Worm (Caenorhabditis elegans): ENCODE data around the gene F42C5.4.

The F42C5.4 gene

DNA sequence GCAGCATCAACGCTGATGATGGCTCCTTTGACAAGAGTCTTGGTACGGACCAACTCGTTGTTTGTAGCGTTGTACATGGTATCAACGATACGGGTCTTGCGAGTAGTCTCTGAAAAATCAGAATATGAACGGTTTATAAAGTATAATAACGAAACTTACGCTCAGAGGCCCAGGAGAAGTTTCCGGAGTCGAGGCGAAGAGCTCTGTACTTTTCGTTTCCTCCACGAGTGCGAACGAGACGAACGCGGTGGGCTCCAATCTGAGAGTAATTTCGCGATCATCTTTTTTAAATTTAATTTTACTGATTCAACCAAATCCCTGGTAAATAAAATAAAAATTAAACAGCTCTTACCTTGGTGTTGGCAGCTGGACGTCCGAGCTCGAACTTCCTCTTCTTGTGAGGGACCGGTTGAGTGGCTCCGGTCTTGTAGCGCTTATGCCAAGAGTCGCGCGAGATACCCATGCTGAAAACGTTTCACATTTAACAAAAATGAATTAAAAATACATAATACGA is 21.5 kb upstream of the F42C5.4 start, which contains the start of gene rps-8:
rps-8 (minus strand) TSS at position 464 of the 514 bp plus-strand sequence.
- TF ChIP-seq mbf-1 (tag; optimal IDR thresholded peaks at IDR 0.05) (no peak), ceh-16 (tag; optimal IDR thresholded peaks at IDR 0.05) (no peak), peb-1 (tag; optimal IDR thresholded peaks at IDR 0.05) (no peak), Y55F3AM.14 (GFP tag; optimal IDR thresholded peaks at IDR 0.05) (no peak), elt-3 (tag; optimal IDR thresholded peaks at IDR 0.05) (no peak), lin-11 (tag; optimal IDR thresholded peaks at IDR 0.05) (no peak), nhr-237 (tag; optimal IDR thresholded peaks at IDR 0.05) (no peak), lin-13 (GFP tag; optimal IDR thresholded peaks at IDR 0.05) (no peak)

DNA sequence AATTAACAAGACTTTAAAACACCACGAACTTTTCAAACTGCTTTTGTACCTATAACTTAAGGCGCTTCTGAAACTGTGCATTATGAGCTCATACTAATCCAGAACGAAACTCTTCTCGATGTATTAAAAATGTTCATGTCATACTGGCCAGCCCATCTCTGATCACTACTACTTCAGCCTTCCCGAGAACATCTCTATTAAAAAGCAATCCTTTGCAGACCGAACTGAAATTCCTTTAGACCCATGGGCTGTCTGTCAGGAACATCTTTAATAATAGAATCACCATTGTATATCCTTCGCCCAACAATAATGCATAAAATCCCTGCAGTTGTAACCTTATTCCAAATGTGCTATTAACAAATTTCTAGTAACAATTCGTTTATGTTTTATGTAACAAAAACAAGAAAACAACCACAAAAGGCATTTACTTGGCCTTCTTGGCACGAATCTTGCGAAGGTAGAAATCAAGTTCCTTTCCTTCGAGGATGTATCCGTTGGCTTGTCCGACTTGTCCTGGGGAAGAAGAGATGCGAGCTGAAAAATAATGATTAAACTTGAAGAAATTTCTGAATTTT is 20.8 kb upstream of the F42C5.4 start:
- TF ChIP-seq mab-5 (tag; optimal IDR thresholded peaks at IDR 0.05) (no peak), unc-55 (GFP tag; optimal IDR thresholded peaks at IDR 0.05) (no peak), sem-4 (tag; optimal IDR thresholded peaks at IDR 0.05) (no peak), nhr-129 (tag; optimal IDR thresholded peaks at IDR 0.05) (no peak), unc-39 (tag; optimal IDR thresholded peaks at IDR 0.05) (no peak), alr-1 (tag; optimal IDR thresholded peaks at IDR 0.05) (no peak), unc-62 (GFP tag; optimal IDR thresholded peaks at IDR 0.05) (no peak), lin-13 (GFP tag; optimal IDR thresholded peaks at IDR 0.05) (no peak), nhr-21 (tag; optimal IDR thresholded peaks at IDR 0.05) (no peak), nhr-6 (tag; optimal IDR thresholded peaks at IDR 0.05) (no peak), ama-1 (optimal IDR thresholded peaks at IDR 0.05) (no peak), lin-11 (tag; optimal IDR thresholded peaks at IDR 0.05) (no peak), ceh-16 (tag; optimal IDR thresholded peaks at IDR 0.05) (no peak)

DNA sequence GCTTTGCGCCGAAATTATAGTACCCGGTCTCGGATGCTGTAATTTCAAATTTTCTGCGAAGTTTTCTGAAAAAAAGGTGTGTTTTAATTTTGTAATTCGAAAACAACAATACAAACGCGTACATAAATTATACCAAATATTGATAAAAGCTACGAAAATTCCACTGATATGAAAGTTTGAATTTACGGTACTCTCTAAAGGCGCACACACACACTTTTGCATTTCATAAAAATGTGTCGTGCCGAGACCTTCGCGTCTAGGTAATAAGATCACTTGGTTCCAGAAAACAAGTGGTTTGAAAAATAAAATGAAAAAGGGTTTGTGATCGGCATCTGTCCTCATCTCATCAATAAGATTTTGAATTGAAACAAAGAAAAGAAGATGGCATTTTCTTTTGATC is 18.9 kb upstream of the F42C5.4 start:
- TF ChIP-seq dmd-4 (tag; optimal IDR thresholded peaks at IDR 0.05) (no peak), lsy-2 (tag; optimal IDR thresholded peaks at IDR 0.05) (no peak), R02D3.7 (tag; optimal IDR thresholded peaks at IDR 0.05) (no peak), peb-1 (tag; optimal IDR thresholded peaks at IDR 0.05) (no peak), unc-55 (GFP tag; optimal IDR thresholded peaks at IDR 0.05) (no peak), nhr-25 (tag; optimal IDR thresholded peaks at IDR 0.05) (no peak), lin-11 (tag; optimal IDR thresholded peaks at IDR 0.05) (no peak), blmp-1 (tag; optimal IDR thresholded peaks at IDR 0.05; ENCODE audit: insufficient read depth) (no peak), mbf-1 (tag; optimal IDR thresholded peaks at IDR 0.05) (no peak), snpc-4 (tag; optimal IDR thresholded peaks at IDR 0.05) (no peak), zag-1 (tag; optimal IDR thresholded peaks at IDR 0.05) (no peak), ztf-4 (tag; optimal IDR thresholded peaks at IDR 0.05) (no peak), nhr-21 (tag; optimal IDR thresholded peaks at IDR 0.05) (no peak), ztf-11 (tag; optimal IDR thresholded peaks at IDR 0.05) (no peak)

DNA sequence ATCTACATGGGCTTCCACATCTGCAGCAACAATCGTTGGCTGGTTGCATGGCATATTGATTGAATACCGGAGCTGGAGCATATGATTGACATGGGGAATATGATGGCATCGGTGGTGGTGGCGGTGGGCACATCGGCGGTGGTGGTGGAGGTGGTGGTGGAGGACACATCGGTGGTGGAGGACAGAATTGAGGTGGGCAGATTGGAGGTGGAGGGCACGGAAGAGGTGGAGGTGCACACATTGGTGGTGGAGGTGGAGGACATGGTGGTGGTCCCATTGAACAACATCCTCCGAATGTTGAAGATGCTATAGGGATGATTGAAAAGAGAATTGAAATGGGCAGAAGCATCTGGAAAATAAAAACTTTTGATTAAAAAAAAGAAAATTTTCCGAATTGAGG is 18.5 kb upstream of the F42C5.4 start, which contains the start of gene grl-4:
grl-4 (minus strand) TSS at position 351 of the 400 bp plus-strand sequence.
- TF ChIP-seq Y55F3AM.14 (GFP tag; optimal IDR thresholded peaks at IDR 0.05) = peak; percentile 3
- TF ChIP-seq blmp-1 (tag; optimal IDR thresholded peaks at IDR 0.05; ENCODE audit: insufficient read depth) = no peak
- no peak for TF ChIP-seq ceh-82 (tag; optimal IDR thresholded peaks at IDR 0.05)

DNA sequence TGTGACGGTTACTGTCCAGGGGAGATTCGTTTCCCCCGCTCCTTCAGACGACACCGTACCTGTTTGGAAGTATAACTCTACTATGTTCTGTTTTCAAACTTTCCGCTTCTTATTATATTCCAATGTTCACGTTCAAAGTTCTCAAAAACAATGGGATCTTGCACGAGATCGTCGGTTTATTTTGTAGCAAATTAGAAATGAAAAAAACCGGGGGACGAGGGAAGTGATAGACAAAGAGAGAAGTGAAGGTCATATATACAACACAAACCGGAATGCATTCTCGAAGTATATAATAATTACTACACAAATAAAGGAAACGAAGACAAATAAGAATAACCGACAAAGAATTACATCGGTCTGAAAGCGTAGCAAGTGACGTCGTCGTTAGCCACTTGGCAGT is 17.8 kb upstream of the F42C5.4 start:
- no peak for TF ChIP-seq unc-62 (GFP tag; optimal IDR thresholded peaks at IDR 0.05)
- no peak for TF ChIP-seq lin-13 (GFP tag; optimal IDR thresholded peaks at IDR 0.05)
- TF ChIP-seq ceh-16 (tag; optimal IDR thresholded peaks at IDR 0.05) = no peak
- TF ChIP-seq lin-39 (tag; optimal IDR thresholded peaks at IDR 0.05) = no peak
- TF ChIP-seq nhr-10 (tag; optimal IDR thresholded peaks at IDR 0.05) = no peak
- no peak for TF ChIP-seq nhr-23 (tag; optimal IDR thresholded peaks at IDR 0.05)
- no peak for TF ChIP-seq peb-1 (tag; optimal IDR thresholded peaks at IDR 0.05)
- TF ChIP-seq nhr-12 (tag; optimal IDR thresholded peaks at IDR 0.05) = no peak
- no peak for TF ChIP-seq nhr-129 (tag; optimal IDR thresholded peaks at IDR 0.05)
- TF ChIP-seq ceh-82 (tag; optimal IDR thresholded peaks at IDR 0.05) = no peak
- no peak for TF ChIP-seq F13H6.1 (tag; optimal IDR thresholded peaks at IDR 0.05)
- TF ChIP-seq snpc-4 (tag; optimal IDR thresholded peaks at IDR 0.05) = no peak
- TF ChIP-seq Y55F3AM.14 (GFP tag; optimal IDR thresholded peaks at IDR 0.05) = no peak
- TF ChIP-seq nhr-25 (tag; optimal IDR thresholded peaks at IDR 0.05) = peak; percentile 65
- no peak for TF ChIP-seq ztf-1 (GFP tag; conservative IDR thresholded peaks at IDR 0.05)
- TF ChIP-seq crh-2 (tag; optimal IDR thresholded peaks at IDR 0.05) = peak; percentile 19
- no peak for TF ChIP-seq mbf-1 (tag; optimal IDR thresholded peaks at IDR 0.05)
- no peak for TF ChIP-seq unc-39 (tag; optimal IDR thresholded peaks at IDR 0.05)
